Worm (Caenorhabditis elegans): Measurements from ENCODE around the gene fbxb-44.
A peak's percentile ranks its signal among the peaks of the same experiment; 100 is the strongest.

fbxb-44 gene

DNA sequence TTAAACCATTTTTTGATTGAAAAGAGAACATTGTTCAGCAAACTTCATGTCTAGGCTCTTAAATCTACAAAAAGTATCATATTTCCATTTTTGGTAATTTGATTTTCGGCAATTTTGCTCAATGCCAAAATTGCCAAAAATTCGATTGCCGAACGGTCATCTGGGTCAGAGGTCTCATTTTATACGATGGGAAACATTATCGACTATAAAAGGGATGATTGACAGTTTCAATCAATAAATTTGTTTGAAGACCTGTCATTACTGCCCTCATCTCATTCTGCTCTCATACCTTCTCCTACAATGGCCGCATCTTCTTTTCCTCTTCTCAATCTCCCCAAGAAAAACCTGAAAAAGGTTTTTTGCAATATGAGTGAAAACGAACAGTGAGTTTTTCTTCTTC, 23.2 kb downstream of the fbxb-44 start, which contains the start of gene K05F6.14:
TSS of gene K05F6.14 (plus strand) at position 301 of the 400 bp plus-strand sequence.
- TF ChIP-seq mcd-1 (GFP tag; IDR thresholded peaks at IDR 0.05) (no peak), lsl-1 (GFP tag; optimal IDR thresholded peaks at IDR 0.05) (no peak), snpc-1.3 (tag; optimal IDR thresholded peaks at IDR 0.05; ENCODE audit: insufficient read depth) (no peak), B0019.2 (GFP tag; conservative IDR thresholded peaks at IDR 0.05) (no peak), F37B4.10 (GFP tag; IDR thresholded peaks at IDR 0.05) (no peak), C17E4.6 (GFP tag; IDR thresholded peaks at IDR 0.05) (no peak), hlh-26 (GFP tag; conservative IDR thresholded peaks at IDR 0.05) (no peak), zim-3 (tag; optimal IDR thresholded peaks at IDR 0.05) (no peak), snpc-3.4 (tag; optimal IDR thresholded peaks at IDR 0.05) (no peak), ztf-26 (tag; optimal IDR thresholded peaks at IDR 0.05) (no peak), hmg-20 (GFP tag; IDR thresholded peaks at IDR 0.05) (no peak)

DNA sequence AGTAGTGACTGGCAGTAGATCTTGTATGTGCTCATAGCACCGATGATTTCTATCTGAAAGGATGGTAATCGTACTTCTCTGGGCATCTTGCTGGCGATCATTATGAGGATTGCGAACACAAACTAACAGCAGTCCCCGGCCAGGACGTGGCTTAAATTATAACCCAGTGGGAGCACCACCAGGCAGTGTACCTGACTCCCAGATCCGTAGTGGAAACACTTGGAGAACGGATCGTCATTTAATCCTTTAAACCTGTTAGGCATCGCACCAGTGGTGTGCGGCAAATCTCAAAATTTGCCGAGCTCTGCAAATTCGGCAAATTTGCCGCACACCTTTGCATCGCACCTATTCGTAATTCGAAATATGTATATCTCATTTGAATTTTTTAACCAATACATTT, 29.0 kb downstream of the fbxb-44 start, which contains the start of gene K05F6.8:
TSS of gene K05F6.8 (minus strand) at position 101 of the 400 bp plus-strand sequence.
- TF ChIP-seq snpc-3.4 (tag; optimal IDR thresholded peaks at IDR 0.05): no peak
- TF ChIP-seq tlf-1 (GFP tag; optimal IDR thresholded peaks at IDR 0.05): no peak
- no peak for TF ChIP-seq lin-54 (GFP tag; optimal IDR thresholded peaks at IDR 0.05)
- TF ChIP-seq nhr-179 (tag; optimal IDR thresholded peaks at IDR 0.05): no peak
- TF ChIP-seq ets-4 (GFP tag; optimal IDR thresholded peaks at IDR 0.05): no peak
- no peak for TF ChIP-seq ztf-26 (tag; optimal IDR thresholded peaks at IDR 0.05)
- TF ChIP-seq T26A5.8 (tag; optimal IDR thresholded peaks at IDR 0.05): no peak
- TF ChIP-seq unc-130 (GFP tag; optimal IDR thresholded peaks at IDR 0.05): no peak

DNA sequence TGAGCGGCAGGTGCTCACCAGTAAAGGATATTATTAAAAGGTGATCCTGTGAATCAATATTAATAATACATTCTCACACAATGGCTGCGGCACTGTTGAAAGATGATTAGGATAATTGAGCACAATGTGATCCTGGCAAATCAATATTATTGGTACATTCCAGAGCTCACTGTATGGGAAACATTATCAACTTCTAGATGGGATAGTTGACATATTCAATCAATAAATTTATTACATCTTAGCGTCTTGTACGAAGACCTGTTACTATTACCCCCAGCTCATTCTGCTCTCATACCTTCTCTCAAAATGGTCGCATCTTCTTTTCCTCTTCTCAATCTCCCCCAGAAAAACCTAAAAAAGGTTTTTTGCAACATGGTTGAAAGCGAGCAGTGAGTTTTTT, 29.5 kb downstream of the fbxb-44 start, which contains the start of gene fbxb-49:
TSS of gene fbxb-49 (plus strand) at position 301 of the 400 bp plus-strand sequence.
- no peak for TF ChIP-seq F57A8.1 (GFP tag; optimal IDR thresholded peaks at IDR 0.05)
- no peak for TF ChIP-seq xnd-1 (tag; optimal IDR thresholded peaks at IDR 0.05)
- no peak for TF ChIP-seq hrde-1 (tag; optimal IDR thresholded peaks at IDR 0.05; ENCODE audit: borderline replicate concordance)
- no peak for TF ChIP-seq K12H6.12 (tag; optimal IDR thresholded peaks at IDR 0.05)

DNA sequence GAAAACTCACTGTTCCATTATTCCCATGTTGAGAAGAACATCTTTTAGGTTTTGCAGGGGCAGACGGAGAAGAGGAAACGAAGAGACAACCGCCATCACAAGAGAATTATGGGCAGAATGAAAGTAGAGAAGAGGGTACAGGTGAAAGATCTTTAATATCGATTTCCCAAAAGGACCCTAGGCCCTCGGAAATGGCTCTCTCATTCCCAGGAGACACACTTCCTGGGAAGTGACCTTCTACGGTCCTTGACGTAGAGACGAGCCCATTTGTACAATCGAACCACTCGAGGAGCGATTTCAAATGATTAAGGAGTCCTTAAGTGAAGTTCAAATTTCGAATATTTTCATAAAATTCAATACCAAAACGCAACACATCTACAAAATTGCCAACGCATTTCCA, 32.3 kb downstream of the fbxb-44 start, which contains the start of gene fbxb-46:
TSS of gene fbxb-46 (minus strand) at position 101 of the 400 bp plus-strand sequence.
- TF ChIP-seq mes-4 (tag; optimal IDR thresholded peaks at IDR 0.05) (no peak), repo-1 (tag; optimal IDR thresholded peaks at IDR 0.05) (no peak), ceh-40 (GFP tag; IDR thresholded peaks at IDR 0.05) (no peak)

DNA sequence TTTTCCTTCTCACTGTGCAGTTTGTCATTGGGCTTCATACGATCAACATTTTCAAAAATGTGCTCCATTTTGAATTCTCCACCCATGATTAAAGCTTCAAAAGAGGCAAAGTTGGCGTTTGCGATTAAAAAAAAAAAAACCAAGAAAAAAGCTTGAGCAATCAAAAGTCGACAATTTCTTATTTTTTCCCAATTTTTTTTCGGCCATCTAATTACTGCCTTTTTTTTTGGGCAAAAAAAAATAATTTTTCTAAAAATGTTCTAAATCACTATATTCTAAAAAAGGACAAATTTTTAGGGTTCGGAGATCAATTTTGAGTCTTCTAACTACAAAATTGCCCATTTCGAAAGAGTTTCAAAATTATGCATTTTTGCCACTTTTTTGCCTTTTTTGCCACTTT, 37.3 kb downstream of the fbxb-44 start, which contains the start of gene K05F6.10:
TSS of gene K05F6.10 (minus strand) at position 101 of the 400 bp plus-strand sequence.
- no peak for TF ChIP-seq ama-1 (optimal IDR thresholded peaks at IDR 0.05)
- TF ChIP-seq ama-1 (GFP tag; optimal IDR thresholded peaks at IDR 0.05): no peak

DNA sequence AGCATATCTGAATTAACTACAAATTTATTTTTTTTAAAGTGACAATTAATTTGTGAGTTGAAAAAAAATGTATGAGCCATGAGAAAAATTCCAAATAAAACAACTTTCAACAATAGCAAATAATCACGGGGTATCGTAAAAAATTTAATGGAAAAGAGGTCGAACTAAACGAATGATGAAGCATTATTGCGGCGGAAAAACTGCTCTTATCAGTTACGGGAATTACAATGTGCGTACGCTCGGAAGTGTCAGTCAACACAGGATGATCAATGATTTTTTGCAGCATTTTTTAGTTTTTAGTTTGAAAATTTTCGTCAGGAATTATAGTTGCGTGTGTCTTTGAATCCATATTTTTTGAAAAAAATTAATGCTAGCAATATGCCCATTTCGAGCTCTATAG, 38.1 kb downstream of the fbxb-44 start:
- no peak for TF ChIP-seq akir-1 (GFP tag; optimal IDR thresholded peaks at IDR 0.05)
- peak; percentile 38; the same call in 1 of the 2 replicates for TF ChIP-seq dox-1 (GFP tag; IDR thresholded peaks at IDR 0.05)
- TF ChIP-seq ztf-28 (GFP tag; IDR thresholded peaks at IDR 0.05): no peak
- no peak for TF ChIP-seq T07F8.4 (tag; optimal IDR thresholded peaks at IDR 0.05)
- TF ChIP-seq hsf-1 (GFP tag; IDR thresholded peaks at IDR 0.05): no peak
- peak; percentile 72 for TF ChIP-seq nhr-80 (tag; optimal IDR thresholded peaks at IDR 0.05)

Data from whole organism, young adult.